Fruit fly (Drosophila melanogaster) whole organism, embryonic: Measurements from ENCODE around the gene Obp99b.

ENCODE experiments used
- ATbp ChIP-seq: fragments of 200-800 bp; sonication (Bioruptor generic); optimal IDR thresholded peaks from 2 replicates; lab custom pipeline; 2017; ENCODE audit warnings: missing biosample characterization, mild to moderate bottlenecking, missing genetic modification characterization, missing genetic modification reagents
- Ada2b ChIP-seq: fragments of 200-800 bp; sonication (Bioruptor generic); IDR thresholded peaks from 2 replicates; pipeline ENCODE4 v1.3.6; 2022; ENCODE audit warnings: missing biosample characterization, missing genetic modification characterization
- B-H2 ChIP-seq: fragments of 200-800 bp; sonication (Bioruptor generic); optimal IDR thresholded peaks from 2 replicates; lab custom pipeline; 2018; ENCODE audit warnings: missing biosample characterization, mild to moderate bottlenecking, missing genetic modification characterization
- BEAF-32 ChIP-seq: fragments of 200-800 bp; sonication (Bioruptor generic); optimal IDR thresholded peaks from 3 replicates; lab custom pipeline; 2017; ENCODE audit warnings: missing biosample characterization, missing genetic modification characterization, mild to moderate bottlenecking, moderate library complexity, missing genetic modification reagents
- BtbVII ChIP-seq: fragments of 200-800 bp; sonication (Bioruptor generic); optimal IDR thresholded peaks from 3 replicates; lab custom pipeline; 2017; ENCODE audit warnings: missing biosample characterization, mild to moderate bottlenecking, missing genetic modification characterization
- CG10565 ChIP-seq: fragments of 200-800 bp; sonication (Bioruptor generic); optimal IDR thresholded peaks from 3 replicates; lab custom pipeline; 2016; ENCODE audit warnings: missing biosample characterization, mild to moderate bottlenecking, missing genetic modification characterization
- CG12071 ChIP-seq: fragments of 200-800 bp; sonication (Bioruptor generic); optimal IDR thresholded peaks from 3 replicates; lab custom pipeline; 2018; ENCODE audit warnings: missing biosample characterization, mild to moderate bottlenecking, missing genetic modification characterization
- CG12659 ChIP-seq: fragments of 200-800 bp; sonication (Bioruptor generic); optimal IDR thresholded peaks from 3 replicates; lab custom pipeline; 2017; ENCODE audit warnings: mild to moderate bottlenecking, missing biosample characterization, missing genetic modification reagents, missing genetic modification characterization
- CG14441 ChIP-seq: fragments of 200-800 bp; sonication (Bioruptor generic); IDR thresholded peaks from 2 replicates; pipeline ENCODE4 v1.3.6; 2022; ENCODE audit warnings: missing biosample characterization, missing genetic modification characterization
- CG17829 ChIP-seq: fragments of 200-800 bp; optimal IDR thresholded peaks from 2 replicates; lab custom pipeline; 2019; ENCODE audit warnings: missing biosample characterization, mild to moderate bottlenecking, missing genetic modification characterization, moderate library complexity
- CG32772 ChIP-seq: fragments of 200-800 bp; sonication (Bioruptor generic); IDR thresholded peaks from 2 replicates; pipeline ENCODE4 v1.3.6; 2022; ENCODE audit warnings: missing biosample characterization, missing genetic modification characterization
- CG34224 ChIP-seq: fragments of 200-800 bp; sonication (Bioruptor generic); IDR thresholded peaks from 3 replicates; pipeline ENCODE4 v1.3.6; 2022; ENCODE audit warnings: missing biosample characterization, missing genetic modification characterization; ENCODE audit not compliant: partially characterized antibody
- CG34376 ChIP-seq: fragments of 200-800 bp; sonication (Bioruptor generic); optimal IDR thresholded peaks from 2 replicates; lab custom pipeline; 2018; ENCODE audit warnings: missing biosample characterization, mild to moderate bottlenecking, missing genetic modification characterization
- CG6654 ChIP-seq: fragments of 200-800 bp; sonication (Bioruptor generic); optimal IDR thresholded peaks from 2 replicates; lab custom pipeline; 2017; ENCODE audit warnings: missing biosample characterization, mild to moderate bottlenecking, missing genetic modification characterization
- CG7372 ChIP-seq: fragments of 200-800 bp; sonication (Bioruptor generic); IDR thresholded peaks from 2 replicates; pipeline ENCODE4 v1.3.6; 2022; ENCODE audit warnings: missing biosample characterization, missing genetic modification characterization
- CG9797 ChIP-seq: fragments of 200-800 bp; sonication (Bioruptor generic); optimal IDR thresholded peaks from 3 replicates; lab custom pipeline; 2018; ENCODE audit warnings: missing biosample characterization, mild to moderate bottlenecking, missing genetic modification characterization
- CHES-1-like ChIP-seq: fragments of 200-800 bp; sonication (Bioruptor generic); optimal IDR thresholded peaks from 2 replicates; lab custom pipeline; 2016; ENCODE audit warnings: missing biosample characterization, missing genetic modification characterization
- Dbx ChIP-seq: fragments of 200-800 bp; sonication (Bioruptor generic); IDR thresholded peaks from 3 replicates; pipeline ENCODE4 v1.3.6; 2022; ENCODE audit warnings: missing biosample characterization, missing genetic modification characterization
- Doc2 ChIP-seq: fragments of 200-800 bp; sonication (Bioruptor generic); IDR thresholded peaks from 2 replicates; pipeline ENCODE4 v1.3.6; 2022; ENCODE audit warnings: missing biosample characterization, missing genetic modification characterization
- Dp ChIP-seq: fragments of 200-800 bp; sonication (Bioruptor generic); optimal IDR thresholded peaks from 2 replicates; lab custom pipeline; 2018; ENCODE audit warnings: missing biosample characterization, mild to moderate bottlenecking, missing genetic modification characterization, moderate library complexity
- E2f2 ChIP-seq: fragments of 200-800 bp; sonication (Bioruptor generic); IDR thresholded peaks from 2 replicates; pipeline ENCODE4 v1.3.6; 2022; ENCODE audit warnings: missing biosample characterization, missing genetic modification characterization
- Ets97D ChIP-seq: fragments of 200-800 bp; sonication (Bioruptor generic); optimal IDR thresholded peaks from 3 replicates; lab custom pipeline; 2016; ENCODE audit warnings: missing biosample characterization, missing genetic modification characterization
- Fer1 ChIP-seq: fragments of 200-800 bp; sonication (Bioruptor generic); optimal IDR thresholded peaks from 2 replicates; lab custom pipeline; 2017; ENCODE audit warnings: missing biosample characterization, mild to moderate bottlenecking, missing genetic modification characterization
- GATAe ChIP-seq: fragments of 200-800 bp; sonication (Bioruptor generic); conservative IDR thresholded peaks from 2 replicates; pipeline ENCODE4 v1.3.6; 2022; ENCODE audit warnings: missing biosample characterization, missing genetic modification characterization
- Hey ChIP-seq: fragments of 200-800 bp; sonication (Bioruptor generic); optimal IDR thresholded peaks from 3 replicates; lab custom pipeline; 2018; ENCODE audit warnings: missing biosample characterization, mild to moderate bottlenecking, missing genetic modification characterization
- Hmr ChIP-seq: fragments of 200-800 bp; sonication (Bioruptor generic); optimal IDR thresholded peaks from 3 replicates; lab custom pipeline; 2017; ENCODE audit warnings: mild to moderate bottlenecking, missing biosample characterization, missing genetic modification reagents, missing genetic modification characterization
- Jarid2 ChIP-seq: fragments of 200-800 bp; sonication (Bioruptor generic); optimal IDR thresholded peaks from 3 replicates; lab custom pipeline; 2017; ENCODE audit warnings: mild to moderate bottlenecking, missing biosample characterization, missing genetic modification reagents, missing genetic modification characterization
- MESR4 ChIP-seq: fragments of 200-800 bp; sonication (Bioruptor generic); optimal IDR thresholded peaks from 2 replicates; lab custom pipeline; 2018; ENCODE audit warnings: missing biosample characterization, mild to moderate bottlenecking, missing genetic modification characterization, moderate library complexity
- MTF-1 ChIP-seq: fragments of 200-800 bp; sonication (Bioruptor generic); optimal IDR thresholded peaks from 2 replicates; lab custom pipeline; 2018; ENCODE audit warnings: missing biosample characterization, mild to moderate bottlenecking, missing genetic modification characterization, borderline replicate concordance
- Mad ChIP-seq: fragments of 200-800 bp; sonication (Bioruptor generic); optimal IDR thresholded peaks from 2 replicates; lab custom pipeline; 2016; ENCODE audit warnings: missing biosample characterization, missing genetic modification characterization
- PHDP ChIP-seq: fragments of 200-800 bp; sonication (Bioruptor generic); optimal IDR thresholded peaks from 3 replicates; lab custom pipeline; 2018; ENCODE audit warnings: missing biosample characterization, mild to moderate bottlenecking, missing genetic modification characterization, moderate library complexity
- ap ChIP-seq: fragments of 200-800 bp; sonication (Bioruptor generic); IDR thresholded peaks from 2 replicates; pipeline ENCODE4 v1.3.6; 2022; ENCODE audit warnings: missing biosample characterization, missing genetic modification characterization
- ato ChIP-seq: fragments of 200-800 bp; sonication (Bioruptor generic); IDR thresholded peaks from 2 replicates; pipeline ENCODE4 v1.3.6; 2022; ENCODE audit warnings: missing biosample characterization, missing genetic modification characterization; ENCODE audit not compliant: partially characterized antibody
- bsh ChIP-seq, 2 experiments: fragments of 200-800 bp; sonication (Bioruptor generic); optimal IDR thresholded peaks; 2 replicates each; lab custom pipeline; 2017 to 2018; ENCODE audit warnings: mild to moderate bottlenecking in 2 of 2, missing biosample characterization in 2 of 2, missing genetic modification characterization in 2 of 2, moderate library complexity in 1 of 2
- cad ChIP-seq: fragments of >200 bp; optimal IDR thresholded peaks from 2 replicates; lab custom pipeline; 2017; ENCODE audit warnings: missing biosample characterization, missing genetic modification characterization
- cato ChIP-seq: fragments of 200-800 bp; sonication (Bioruptor generic); optimal IDR thresholded peaks from 2 replicates; lab custom pipeline; 2016; ENCODE audit warnings: missing biosample characterization, missing genetic modification characterization, borderline replicate concordance
- crp ChIP-seq, 2 experiments: fragments of 200-800 bp; sonication (Bioruptor generic); optimal IDR thresholded peaks; 2 replicates in 1 of 2; 3 replicates in 1 of 2; lab custom pipeline; 2017; ENCODE audit warnings: missing biosample characterization in 2 of 2, missing genetic modification characterization in 2 of 2, mild to moderate bottlenecking in 1 of 2, moderate library complexity in 1 of 2
- danr ChIP-seq: fragments of 200-800 bp; sonication (Bioruptor generic); IDR thresholded peaks from 2 replicates; pipeline ENCODE4 v1.3.6; 2022; ENCODE audit warnings: missing biosample characterization, missing genetic modification characterization
- fd102C ChIP-seq: fragments of 200-800 bp; sonication (Bioruptor generic); optimal IDR thresholded peaks from 2 replicates; lab custom pipeline; 2018; ENCODE audit warnings: missing biosample characterization, mild to moderate bottlenecking, missing genetic modification characterization, moderate library complexity
- fd3F ChIP-seq: fragments of 200-800 bp; sonication (Bioruptor generic); optimal IDR thresholded peaks from 2 replicates; lab custom pipeline; 2018; ENCODE audit warnings: missing biosample characterization, mild to moderate bottlenecking, missing genetic modification characterization, moderate library complexity
- gcm ChIP-seq: fragments of 200-800 bp; sonication (Bioruptor generic); optimal IDR thresholded peaks from 2 replicates; lab custom pipeline; 2019; ENCODE audit warnings: missing biosample characterization, mild to moderate bottlenecking, missing genetic modification characterization, moderate library complexity
- grau ChIP-seq: fragments of 200-800 bp; optimal IDR thresholded peaks from 3 replicates; lab custom pipeline; 2019; ENCODE audit warnings: missing biosample characterization, mild to moderate bottlenecking, missing genetic modification characterization, moderate library complexity
- mld ChIP-seq: fragments of 200-800 bp; sonication (Bioruptor generic); IDR thresholded peaks from 3 replicates; pipeline ENCODE4 v1.3.6; 2022; ENCODE audit warnings: missing biosample characterization, missing genetic modification characterization; ENCODE audit not compliant: partially characterized antibody
- otp ChIP-seq: fragments of 200-800 bp; sonication (Bioruptor generic); IDR thresholded peaks from 3 replicates; pipeline ENCODE4, ENCODE4 v1.3.6; 2022; ENCODE audit warnings: missing biosample characterization, missing genetic modification characterization
- peb ChIP-seq: fragments of 200-800 bp; sonication (Bioruptor generic); IDR thresholded peaks from 2 replicates; pipeline ENCODE4 v1.3.6; 2022; ENCODE audit warnings: missing biosample characterization, missing genetic modification characterization
- run ChIP-seq: fragments of 200-800 bp; sonication (Bioruptor generic); optimal IDR thresholded peaks from 3 replicates; lab custom pipeline; 2018; ENCODE audit warnings: missing biosample characterization, mild to moderate bottlenecking, missing genetic modification characterization
- tin ChIP-seq: fragments of 200-800 bp; sonication (Bioruptor generic); optimal IDR thresholded peaks from 3 replicates; lab custom pipeline; 2016; ENCODE audit warnings: missing biosample characterization, missing genetic modification characterization
- vnd ChIP-seq: fragments of 200-800 bp; sonication (Bioruptor generic); IDR thresholded peaks from 3 replicates; pipeline ENCODE4 v1.3.6; 2022; ENCODE audit warnings: missing biosample characterization, missing genetic modification characterization; ENCODE audit not compliant: partially characterized antibody
- zen ChIP-seq: fragments of 200-800 bp; sonication (Bioruptor generic); optimal IDR thresholded peaks from 3 replicates; lab custom pipeline; 2018; ENCODE audit warnings: missing biosample characterization, mild to moderate bottlenecking, missing genetic modification characterization, moderate library complexity
- zf30C ChIP-seq: fragments of 200-800 bp; sonication (Bioruptor generic); optimal IDR thresholded peaks from 3 replicates; lab custom pipeline; 2018; ENCODE audit warnings: missing biosample characterization, mild to moderate bottlenecking, missing genetic modification characterization

Gene Obp99b

DNA sequence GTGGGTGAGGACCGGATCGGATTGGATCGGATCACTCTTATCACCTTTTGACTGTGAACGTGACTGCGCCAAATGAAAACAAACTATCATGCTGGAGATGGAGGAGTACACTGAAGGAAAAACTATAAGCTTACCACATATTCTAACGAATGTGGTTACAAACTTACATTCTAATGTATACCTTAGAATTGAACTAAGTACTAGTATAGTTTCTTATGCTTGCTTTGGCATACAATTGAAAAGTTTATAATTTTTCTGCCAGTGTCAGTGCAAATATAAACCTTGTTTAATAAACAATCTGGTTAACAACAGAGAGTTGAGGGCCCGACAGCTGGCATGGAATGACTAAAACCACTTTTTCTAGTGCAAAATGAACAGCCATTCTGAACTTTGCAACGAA lies 823 bp upstream of the Obp99b start (continued):
- no peak for TF ChIP-seq mld (GFP tag; lab: Robert Waterston, UW)
- peak; percentile 34 for TF ChIP-seq grau (tag; lab: Kevin White, UChicago)
- TF ChIP-seq bsh (GFP tag; optimal IDR thresholded peaks at IDR 0.05; lab: Kevin White, UChicago) = peak in 1 of 2 experiments; percentile 47
- no peak for TF ChIP-seq CG10565 (GFP tag; lab: Kevin White, UChicago)
- TF ChIP-seq CG17829 = no peak
- no peak for TF ChIP-seq MTF-1 (GFP tag; lab: Kevin White, UChicago)
- 0 out of 3 replicates have a peak, but pooled peaks have one; percentile 47 for TF ChIP-seq otp
- no peak for TF ChIP-seq CG32772 (GFP tag; lab: Robert Waterston, UW)
- TF ChIP-seq ato (GFP tag; lab: Robert Waterston, UW) = no peak
- TF ChIP-seq run (tag; lab: Kevin White, UChicago) = no peak
- no peak for TF ChIP-seq BEAF-32
- no peak for TF ChIP-seq Fer1 (GFP tag; lab: Kevin White, UChicago)
- TF ChIP-seq CG6654 (GFP tag; lab: Kevin White, UChicago) = no peak
- no peak for TF ChIP-seq CG7372
- no peak for TF ChIP-seq cad
- no peak for TF ChIP-seq Hmr
- no peak for TF ChIP-seq Dbx
- TF ChIP-seq CG12659 = no peak
- TF ChIP-seq zf30C = no peak
- TF ChIP-seq Doc2 = no peak
- no peak for TF ChIP-seq CG12071
- TF ChIP-seq fd102C (GFP tag; lab: Kevin White, UChicago) = no peak
- TF ChIP-seq Hey = no peak
- no peak for TF ChIP-seq danr
- TF ChIP-seq vnd = no peak
- peak; percentile 30 for TF ChIP-seq PHDP (tag; lab: Kevin White, UChicago)
- TF ChIP-seq BtbVII (GFP tag; lab: Kevin White, UChicago) = no peak
- no peak for TF ChIP-seq Ada2b (GFP tag; lab: Robert Waterston, UW)
- TF ChIP-seq ATbp (GFP tag; lab: Kevin White, UChicago) = peak; percentile 63
- no peak for TF ChIP-seq E2f2 (GFP tag; lab: Robert Waterston, UW)
- no peak for TF ChIP-seq cato (GFP tag; lab: Kevin White, UChicago)
- TF ChIP-seq B-H2 (GFP tag; lab: Kevin White, UChicago) = no peak
- TF ChIP-seq CG34376 = no peak
- TF ChIP-seq peb (GFP tag; lab: Robert Waterston, UW) = no peak
- TF ChIP-seq tin (GFP tag; lab: Kevin White, UChicago) = no peak
- TF ChIP-seq ap = no peak
- no peak for TF ChIP-seq MESR4 (GFP tag; lab: Kevin White, UChicago)
- TF ChIP-seq fd3F (GFP tag; lab: Kevin White, UChicago) = no peak
- TF ChIP-seq Jarid2 (GFP tag; lab: Kevin White, UChicago) = no peak
- no peak for TF ChIP-seq CG9797 (GFP tag; lab: Kevin White, UChicago)
- TF ChIP-seq Ets97D = no peak
- no peak for TF ChIP-seq zen (tag; lab: Kevin White, UChicago)
- TF ChIP-seq CHES-1-like (GFP tag; lab: Kevin White, UChicago) = no peak
- TF ChIP-seq gcm (GFP tag; lab: Kevin White, UChicago) = no peak
- no peak for TF ChIP-seq crp (GFP tag; optimal IDR thresholded peaks at IDR 0.05; lab: Kevin White, UChicago)
- no peak for TF ChIP-seq CG34224 (GFP tag; lab: Robert Waterston, UW)
- no peak for TF ChIP-seq GATAe (GFP tag; lab: Robert Waterston, UW)
- TF ChIP-seq Dp (GFP tag; lab: Kevin White, UChicago) = no peak
- TF ChIP-seq CG14441 (GFP tag; lab: Robert Waterston, UW) = no peak
- no peak for TF ChIP-seq Mad (GFP tag; lab: Kevin White, UChicago)
